Fruit fly (Drosophila melanogaster): Measurements from ENCODE around the gene baz.

baz gene

DNA sequence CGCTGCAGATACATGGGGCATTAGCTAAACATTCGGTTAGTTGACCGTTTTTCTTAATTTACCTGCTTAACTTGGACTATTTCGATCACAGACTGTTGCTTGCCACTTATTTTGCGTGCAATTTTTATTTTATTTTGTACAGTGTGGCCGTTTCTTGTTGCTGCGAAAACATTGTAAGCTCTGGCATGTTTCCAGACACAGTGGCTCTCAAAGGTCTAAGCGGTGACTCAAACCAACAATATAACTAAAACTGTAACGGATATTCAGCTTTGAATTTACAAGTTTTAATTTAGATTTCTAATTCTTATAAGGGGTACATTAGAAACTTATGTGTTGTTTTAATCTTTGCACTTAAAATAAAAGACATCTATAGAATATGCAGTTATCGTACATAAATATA is 89.5 kb downstream of the baz start, which contains the start of gene CG8675 (continued):
- TF ChIP-seq Dref (GFP tag; IDR thresholded peaks at IDR 0.05) (peak; percentile 43; the same call in 1 of the 2 replicates), sens (GFP tag) (peak; percentile 66)

All from whole organism, embryonic.